Fruit fly (Drosophila melanogaster) whole organism, embryonic: ENCODE data around the gene P5CDh2.

ENCODE experiments used
- HHEX ChIP-seq: fragments of 200-800 bp; sonication (Bioruptor generic); optimal IDR thresholded peaks from 3 replicates; lab custom pipeline; 2017; ENCODE audit warnings: missing biosample characterization, mild to moderate bottlenecking, missing genetic modification characterization, missing genetic modification reagents
- HLH3B ChIP-seq: fragments of 200-800 bp; sonication (Bioruptor generic); IDR thresholded peaks from 2 replicates; pipeline ENCODE4 v1.3.6; 2022; ENCODE audit warnings: missing biosample characterization, missing genetic modification characterization

- TF ChIP-seq HHEX (GFP tag; lab: Kevin White, UChicago): no peak
- no peak for TF ChIP-seq HLH3B (GFP tag; lab: Robert Waterston, UW)
Measured at dm6 chr3R:21846559-21846958, 31.2 kb upstream of the P5CDh2 start, which contains the start of gene Gr93d.
